Fruit fly (Drosophila melanogaster) whole organism, pupa: ENCODE results near the gene AhcyL2.

Experiments used
- CG10348 ChIP-seq: fragments of 200-800 bp; sonication (Bioruptor generic); IDR thresholded peaks from 2 replicates; pipeline ENCODE4 v1.3.6; 2022; ENCODE audit warnings: missing biosample characterization, missing genetic modification characterization
- CG12605 ChIP-seq: fragments of 200-800 bp; sonication (Bioruptor generic); IDR thresholded peaks from 2 replicates; pipeline ENCODE4 v1.3.6; 2022; ENCODE audit warnings: missing biosample characterization, missing genetic modification characterization
- CG17806 ChIP-seq: fragments of 200-800 bp; sonication (Bioruptor generic); optimal IDR thresholded peaks from 2 replicates; lab custom pipeline; 2018; ENCODE audit warnings: missing biosample characterization, mild to moderate bottlenecking, missing genetic modification characterization, moderate library complexity
- CG8159 ChIP-seq: fragments of 200-800 bp; sonication (Bioruptor generic); optimal IDR thresholded peaks from 3 replicates; lab custom pipeline; 2018; ENCODE audit warnings: missing biosample characterization, mild to moderate bottlenecking, missing genetic modification characterization, moderate library complexity
- D1 ChIP-seq: fragments of 200-800 bp; sonication (Bioruptor generic); optimal IDR thresholded peaks from 2 replicates; lab custom pipeline; 2018; ENCODE audit warnings: missing biosample characterization, mild to moderate bottlenecking, missing genetic modification characterization, moderate library complexity
- Pif1A ChIP-seq: fragments of 200-800 bp; sonication (Bioruptor generic); optimal IDR thresholded peaks from 3 replicates; lab custom pipeline; 2016; ENCODE audit warnings: missing biosample characterization, missing genetic modification characterization
- Pif1B ChIP-seq: fragments of 200-800 bp; sonication (Bioruptor generic); optimal IDR thresholded peaks from 3 replicates; lab custom pipeline; 2016; ENCODE audit warnings: missing biosample characterization, missing genetic modification characterization

DNA sequence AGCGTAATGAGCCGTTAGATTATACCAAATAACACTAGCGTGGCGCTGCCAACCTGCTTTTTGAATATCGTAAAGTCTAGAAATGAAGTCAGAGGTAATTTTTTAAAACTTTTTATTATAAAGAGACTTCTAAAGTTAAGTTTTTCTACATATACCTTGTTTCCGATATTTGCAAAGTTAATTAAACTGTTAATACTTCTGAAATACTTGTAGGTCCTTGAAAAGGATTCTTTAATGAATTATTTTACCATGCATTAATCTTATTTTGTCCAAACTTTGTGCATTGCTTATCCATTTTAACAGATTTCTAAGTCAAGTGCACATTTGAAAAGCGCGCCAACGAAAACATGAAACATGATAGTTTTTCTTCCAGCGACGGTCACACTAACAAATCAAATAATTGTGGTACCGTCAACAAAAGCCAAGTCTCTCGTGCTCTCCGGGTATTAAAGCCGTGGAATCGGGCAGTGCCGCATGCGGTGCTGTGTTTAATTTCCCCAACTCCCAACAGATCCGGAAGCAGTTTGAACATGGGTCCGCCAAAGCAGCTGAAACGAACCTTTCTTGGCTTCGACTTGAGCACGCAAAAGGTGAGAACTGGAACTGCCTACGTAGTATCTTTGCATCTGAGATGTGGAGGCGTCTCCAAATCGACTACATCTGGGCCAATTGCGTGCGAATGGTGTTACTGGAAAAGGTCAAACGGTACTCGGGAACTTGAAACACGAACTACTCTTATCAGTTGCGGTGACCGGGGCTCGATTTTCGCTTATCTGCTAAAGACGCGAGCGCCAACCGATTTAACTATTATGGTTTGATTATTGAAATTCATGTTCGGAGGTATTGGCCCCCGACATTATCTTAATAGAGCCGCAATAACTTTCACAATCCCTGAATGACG lies 14.4 kb upstream of the AhcyL2 start, which contains the start of the genes EMC2A and CG3534:
- TF ChIP-seq CG17806 (tag; lab: Kevin White, UChicago) = no peak
- no peak for TF ChIP-seq CG12605
- TF ChIP-seq CG10348 = no peak
- no peak for TF ChIP-seq Pif1A (GFP tag; lab: Kevin White, UChicago)
- no peak for TF ChIP-seq D1
- TF ChIP-seq CG8159 (tag; lab: Kevin White, UChicago) = peak; percentile 26
- TF ChIP-seq Pif1B (GFP tag; lab: Kevin White, UChicago) = no peak
